Worm (Caenorhabditis elegans): ENCODE measurements around the gene trm-2A.

trm-2A gene

ce11 chrV:915716-916115 lies 11.0 kb downstream of the trm-2A start:
- TF ChIP-seq snpc-4 (tag; optimal IDR thresholded peaks at IDR 0.05) (no peak), set-16 (GFP tag; IDR thresholded peaks at IDR 0.05) (peak; percentile 74), ceh-32 (tag; optimal IDR thresholded peaks at IDR 0.05; ENCODE audit: poor library complexity) (no peak), mxl-3 (GFP tag; optimal IDR thresholded peaks at IDR 0.05) (no peak), lir-3 (tag; optimal IDR thresholded peaks at IDR 0.05) (no peak), nhr-28 (tag; optimal IDR thresholded peaks at IDR 0.05) (no peak), cey-2 (tag; optimal IDR thresholded peaks at IDR 0.05; ENCODE audit: borderline replicate concordance, insufficient read depth) (no peak), Y75B8A.6 (GFP tag; IDR thresholded peaks at IDR 0.05) (no peak)

ce11 chrV:917488-917887 lies 12.7 kb downstream of the trm-2A start, which contains the start of gene H24K24.2:
Gene H24K24.2, plus strand, starts transcription at chrV:917788.
- no peak for TF ChIP-seq vab-7 (GFP tag; IDR thresholded peaks at IDR 0.05)
- no peak for TF ChIP-seq daf-12 (tag; optimal IDR thresholded peaks at IDR 0.05)

- TF ChIP-seq pqm-1 (tag; optimal IDR thresholded peaks at IDR 0.05) (no peak), Y75B8A.6 (GFP tag; IDR thresholded peaks at IDR 0.05) (no peak), madf-5 (GFP tag; IDR thresholded peaks at IDR 0.05) (no peak), ceh-44 (GFP tag; IDR thresholded peaks at IDR 0.05) (no peak), nhr-111 (GFP tag; optimal IDR thresholded peaks at IDR 0.05) (no peak), ama-1 (optimal IDR thresholded peaks at IDR 0.05) (no peak), mxl-3 (GFP tag; optimal IDR thresholded peaks at IDR 0.05) (no peak), zfp-3 (GFP tag; conservative IDR thresholded peaks at IDR 0.05) (no peak), mxl-2 (GFP tag; conservative IDR thresholded peaks at IDR 0.05) (no peak), lsy-2 (tag; optimal IDR thresholded peaks at IDR 0.05) (no peak), dmd-9 (GFP tag; IDR thresholded peaks at IDR 0.05) (no peak), dve-1 (tag; optimal IDR thresholded peaks at IDR 0.05; ENCODE audit: insufficient read depth) (no peak), zag-1 (tag; optimal IDR thresholded peaks at IDR 0.05) (no peak), unc-62 (GFP tag; optimal IDR thresholded peaks at IDR 0.05 in 1 of 2) (no peak), unc-62 (tag; optimal IDR thresholded peaks at IDR 0.05) (no peak), nhr-237 (tag; optimal IDR thresholded peaks at IDR 0.05) (no peak), nhr-11 (tag; optimal IDR thresholded peaks at IDR 0.05) (no peak)
Measured at ce11 chrV:939341-939740, 34.6 kb downstream of the trm-2A start.

DNA sequence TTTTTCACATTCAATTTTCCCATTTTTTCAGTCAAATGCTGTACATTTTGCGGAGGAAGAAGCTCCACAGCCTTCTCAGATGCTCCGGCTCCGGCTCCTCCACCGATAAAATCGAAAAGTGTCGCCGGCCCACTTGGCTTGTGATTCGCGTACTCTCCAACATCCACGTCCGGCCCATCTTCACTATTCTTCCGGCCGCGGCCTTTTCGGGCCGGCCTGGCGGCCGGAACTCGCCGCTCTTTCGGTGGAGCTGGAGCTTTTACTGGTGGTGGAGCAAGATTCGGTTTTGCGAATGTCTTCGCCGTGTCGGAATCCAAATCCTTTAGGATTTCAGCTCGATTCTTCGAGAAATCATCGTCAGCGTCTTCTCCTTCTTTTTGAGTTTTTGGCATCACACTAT lies 37.8 kb downstream of the trm-2A start:
- TF ChIP-seq Y5F2A.4 (GFP tag; optimal IDR thresholded peaks at IDR 0.05) = no peak
- peak; percentile 89 for TF ChIP-seq set-16 (GFP tag; IDR thresholded peaks at IDR 0.05)

DNA sequence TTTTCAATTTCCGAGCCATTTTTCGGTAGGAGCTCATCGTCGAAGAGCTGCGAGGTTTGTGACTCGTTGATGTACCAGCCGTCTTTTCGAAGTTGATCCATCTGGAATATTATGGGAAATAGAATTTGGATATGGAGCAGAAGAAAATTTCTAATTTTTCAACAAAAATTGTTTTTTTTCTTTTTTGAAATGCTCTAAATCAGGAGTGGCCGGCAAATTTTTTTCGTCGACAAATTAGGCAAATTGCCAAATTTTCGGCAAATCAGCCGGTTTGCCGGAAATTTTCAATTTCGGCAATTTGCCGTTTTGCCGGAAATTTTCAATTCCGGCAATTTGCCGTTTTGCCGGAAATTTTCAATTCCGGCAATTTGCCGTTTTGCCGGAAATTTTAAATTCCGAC lies 40.4 kb downstream of the trm-2A start, which contains the start of gene Y50D4C.3:
TSS of gene Y50D4C.3 (minus strand) at position 101 of the 400 bp plus-strand sequence.
- no peak for TF ChIP-seq tag-97 (GFP tag; IDR thresholded peaks at IDR 0.05)
- TF ChIP-seq snpc-1.2 (GFP tag; IDR thresholded peaks at IDR 0.05) = no peak
- no peak for TF ChIP-seq dmd-6 (GFP tag; IDR thresholded peaks at IDR 0.05)
- no peak for TF ChIP-seq ceh-82 (tag; optimal IDR thresholded peaks at IDR 0.05)
- no peak for TF ChIP-seq nhr-77 (tag; optimal IDR thresholded peaks at IDR 0.05)
- TF ChIP-seq R02D3.7 (tag; optimal IDR thresholded peaks at IDR 0.05) = no peak
- no peak for TF ChIP-seq T20F7.1 (GFP tag; optimal IDR thresholded peaks at IDR 0.05)
- no peak for TF ChIP-seq nhr-25 (tag; optimal IDR thresholded peaks at IDR 0.05; ENCODE audit: borderline replicate concordance, insufficient read depth)
- TF ChIP-seq egl-43 (GFP tag; IDR thresholded peaks at IDR 0.05) = no peak
- no peak for TF ChIP-seq zag-1 (tag; optimal IDR thresholded peaks at IDR 0.05)
- TF ChIP-seq mep-1 (tag; optimal IDR thresholded peaks at IDR 0.05) = no peak
- TF ChIP-seq hlh-11 (tag; optimal IDR thresholded peaks at IDR 0.05) = no peak
